Worm (Caenorhabditis elegans): ENCODE results near the gene F46C5.9.

F46C5.9 gene

ce11 chrII:8810679-8811413 is at the start of gene F46C5.9, which contains the start of gene rer-1:
F46C5.9 (minus strand) TSS chrII:8810729.
rer-1 (plus strand) TSS chrII:8811370.
- no peak for TF ChIP-seq tab-1 (GFP tag; IDR thresholded peaks at IDR 0.05)
- TF ChIP-seq cog-1 (tag; optimal IDR thresholded peaks at IDR 0.05) = no peak

DNA sequence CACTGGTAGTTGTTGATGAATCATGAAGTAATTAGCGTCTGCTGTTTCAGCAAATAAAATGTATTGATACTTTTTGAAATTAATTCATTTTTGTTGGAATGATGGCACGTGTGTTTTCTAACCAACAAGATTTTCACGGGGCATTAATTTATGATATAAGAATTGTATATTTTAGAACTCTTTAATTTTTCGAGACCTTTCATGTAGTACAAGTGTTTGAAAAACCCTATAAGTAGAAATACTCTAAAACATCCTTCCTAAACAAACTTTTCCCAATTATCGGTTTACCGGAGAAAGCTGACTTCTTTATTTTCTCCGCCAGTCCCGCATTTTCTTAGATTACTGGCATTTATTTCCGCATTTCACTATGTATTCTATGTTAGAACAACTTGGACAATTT is 49.1 kb upstream of the F46C5.9 start, which contains the start of gene snb-6:
snb-6 (minus strand) TSS at position 101 of the 400 bp plus-strand sequence.
- TF ChIP-seq med-1 (GFP tag; optimal IDR thresholded peaks at IDR 0.05; ENCODE audit: insufficient read depth) = no peak
- no peak for TF ChIP-seq ztf-29 (GFP tag; IDR thresholded peaks at IDR 0.05)
- TF ChIP-seq ztf-23 (GFP tag; IDR thresholded peaks at IDR 0.05) = no peak
- TF ChIP-seq T22C8.4 (GFP tag; IDR thresholded peaks at IDR 0.05) = no peak
- TF ChIP-seq flt-1 (GFP tag; IDR thresholded peaks at IDR 0.05) = no peak
- TF ChIP-seq cog-1 (tag; optimal IDR thresholded peaks at IDR 0.05) = no peak
- TF ChIP-seq tab-1 (GFP tag; IDR thresholded peaks at IDR 0.05) = no peak
- no peak for TF ChIP-seq ref-1 (GFP tag; conservative IDR thresholded peaks at IDR 0.05)
- TF ChIP-seq klf-2 (GFP tag; conservative IDR thresholded peaks at IDR 0.05) = no peak

- no peak for TF ChIP-seq T22C8.4 (GFP tag; IDR thresholded peaks at IDR 0.05)
Measured at ce11 chrII:8857074-8857473, 46.5 kb upstream of the F46C5.9 start.

ce11 chrII:8856524-8856923 is 46.0 kb upstream of the F46C5.9 start:
- no peak for TF ChIP-seq med-1 (GFP tag; optimal IDR thresholded peaks at IDR 0.05; ENCODE audit: insufficient read depth)
- no peak for TF ChIP-seq ztf-29 (GFP tag; IDR thresholded peaks at IDR 0.05)
- no peak for TF ChIP-seq flt-1 (GFP tag; IDR thresholded peaks at IDR 0.05)
- TF ChIP-seq ztf-23 (GFP tag; IDR thresholded peaks at IDR 0.05) = no peak
- no peak for TF ChIP-seq ref-1 (GFP tag; conservative IDR thresholded peaks at IDR 0.05)
- TF ChIP-seq tab-1 (GFP tag; IDR thresholded peaks at IDR 0.05) = no peak
- TF ChIP-seq klf-2 (GFP tag; conservative IDR thresholded peaks at IDR 0.05) = no peak
- no peak for TF ChIP-seq T22C8.4 (GFP tag; IDR thresholded peaks at IDR 0.05)
- no peak for TF ChIP-seq cog-1 (tag; optimal IDR thresholded peaks at IDR 0.05)

DNA sequence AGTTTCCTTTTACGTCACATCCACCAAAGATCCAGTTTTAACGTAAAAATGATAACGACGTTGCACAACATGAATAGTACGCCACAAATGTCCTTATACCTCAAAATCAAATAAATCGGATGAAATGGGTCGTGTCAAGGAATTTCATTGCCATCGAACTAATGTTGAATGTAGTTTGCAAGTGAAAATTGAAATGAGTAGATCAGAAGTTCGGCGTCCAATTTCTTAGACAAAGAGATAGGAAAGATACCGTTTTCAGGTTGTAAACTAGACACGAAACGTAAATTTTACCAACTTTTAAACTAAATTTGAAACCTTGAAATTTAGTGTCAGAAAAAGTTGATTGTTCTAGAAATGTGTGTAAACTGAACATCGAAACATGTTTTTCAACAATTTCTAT is 44.3 kb upstream of the F46C5.9 start:
- TF ChIP-seq med-1 (GFP tag; optimal IDR thresholded peaks at IDR 0.05; ENCODE audit: insufficient read depth) (no peak), ztf-23 (GFP tag; IDR thresholded peaks at IDR 0.05) (no peak), ref-1 (GFP tag; conservative IDR thresholded peaks at IDR 0.05) (no peak), T22C8.4 (GFP tag; IDR thresholded peaks at IDR 0.05) (no peak), cog-1 (tag; optimal IDR thresholded peaks at IDR 0.05) (no peak), flt-1 (GFP tag; IDR thresholded peaks at IDR 0.05) (no peak), tab-1 (GFP tag; IDR thresholded peaks at IDR 0.05) (no peak), klf-2 (GFP tag; conservative IDR thresholded peaks at IDR 0.05) (no peak), ztf-29 (GFP tag; IDR thresholded peaks at IDR 0.05) (no peak)

DNA sequence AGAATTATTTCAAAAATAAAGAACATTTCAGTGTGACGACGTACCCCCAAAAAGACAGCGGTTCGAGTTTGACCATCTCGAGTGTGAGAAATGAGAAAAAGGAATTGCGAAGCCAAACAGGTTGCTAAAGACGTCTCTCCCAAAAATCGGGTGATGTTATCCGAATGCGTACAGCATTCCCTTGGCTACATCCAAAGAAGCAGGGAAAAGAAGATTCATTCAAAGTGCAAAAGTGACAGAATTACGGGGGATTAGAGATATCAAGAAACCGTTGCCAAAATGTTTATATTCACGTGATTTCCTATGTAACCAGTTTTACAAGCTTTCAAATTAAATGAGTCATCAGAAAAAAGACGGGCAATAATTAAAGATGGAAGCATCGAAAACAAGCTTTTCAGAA is 43.4 kb upstream of the F46C5.9 start:
- TF ChIP-seq ztf-29 (GFP tag; IDR thresholded peaks at IDR 0.05) = no peak
- no peak for TF ChIP-seq med-1 (GFP tag; optimal IDR thresholded peaks at IDR 0.05; ENCODE audit: insufficient read depth)
- no peak for TF ChIP-seq ref-1 (GFP tag; conservative IDR thresholded peaks at IDR 0.05)
- no peak for TF ChIP-seq cog-1 (tag; optimal IDR thresholded peaks at IDR 0.05)
- no peak for TF ChIP-seq T22C8.4 (GFP tag; IDR thresholded peaks at IDR 0.05)
- no peak for TF ChIP-seq flt-1 (GFP tag; IDR thresholded peaks at IDR 0.05)
- no peak for TF ChIP-seq ztf-23 (GFP tag; IDR thresholded peaks at IDR 0.05)
- no peak for TF ChIP-seq tab-1 (GFP tag; IDR thresholded peaks at IDR 0.05)
- no peak for TF ChIP-seq klf-2 (GFP tag; conservative IDR thresholded peaks at IDR 0.05)

ce11 chrII:8853238-8853637 is 42.7 kb upstream of the F46C5.9 start:
- TF ChIP-seq flt-1 (GFP tag; IDR thresholded peaks at IDR 0.05) (no peak), ref-1 (GFP tag; conservative IDR thresholded peaks at IDR 0.05) (no peak), med-1 (GFP tag; optimal IDR thresholded peaks at IDR 0.05; ENCODE audit: insufficient read depth) (no peak), ztf-29 (GFP tag; IDR thresholded peaks at IDR 0.05) (no peak), T22C8.4 (GFP tag; IDR thresholded peaks at IDR 0.05) (no peak), ztf-23 (GFP tag; IDR thresholded peaks at IDR 0.05) (no peak), tab-1 (GFP tag; IDR thresholded peaks at IDR 0.05) (no peak), cog-1 (tag; optimal IDR thresholded peaks at IDR 0.05) (no peak), klf-2 (GFP tag; conservative IDR thresholded peaks at IDR 0.05) (no peak)

DNA sequence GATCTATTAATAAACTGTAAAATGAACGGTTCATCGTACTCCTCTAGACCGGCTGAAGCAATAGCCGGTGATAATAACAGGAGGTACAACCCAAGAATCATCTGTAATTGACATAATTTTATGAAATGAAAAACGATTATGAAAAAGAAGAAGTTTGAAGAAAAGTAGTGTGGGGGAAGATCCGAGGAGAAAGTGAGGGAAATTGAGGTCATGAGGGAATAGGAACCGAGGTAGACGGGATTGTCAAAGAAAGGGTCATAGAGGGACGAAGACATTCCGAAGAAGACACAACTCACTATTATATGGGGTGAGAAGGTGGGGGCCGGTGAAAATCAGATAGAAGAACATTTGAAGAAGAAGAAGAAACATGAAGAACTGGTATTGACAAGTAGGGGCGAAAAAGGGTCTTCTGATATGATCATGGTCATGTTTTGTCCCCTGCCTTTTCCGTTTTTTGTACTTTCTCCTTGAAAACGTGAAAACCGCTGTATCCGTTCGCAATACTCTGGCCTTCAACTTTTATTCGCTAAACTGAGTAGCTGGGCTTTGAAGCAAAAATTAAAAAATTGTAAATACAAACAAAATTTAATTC is 41.6 kb upstream of the F46C5.9 start, which contains the start of gene oac-46:
oac-46 (minus strand) TSS at position 101 of the 592 bp plus-strand sequence.
- TF ChIP-seq klf-2 (GFP tag; conservative IDR thresholded peaks at IDR 0.05) (no peak), ref-1 (GFP tag; conservative IDR thresholded peaks at IDR 0.05) (no peak)

- TF ChIP-seq ztf-29 (GFP tag; IDR thresholded peaks at IDR 0.05) (no peak), cog-1 (tag; optimal IDR thresholded peaks at IDR 0.05) (no peak), ztf-23 (GFP tag; IDR thresholded peaks at IDR 0.05) (no peak), flt-1 (GFP tag; IDR thresholded peaks at IDR 0.05) (no peak), klf-2 (GFP tag; conservative IDR thresholded peaks at IDR 0.05) (no peak), tab-1 (GFP tag; IDR thresholded peaks at IDR 0.05) (no peak), med-1 (GFP tag; optimal IDR thresholded peaks at IDR 0.05; ENCODE audit: insufficient read depth) (no peak), T22C8.4 (GFP tag; IDR thresholded peaks at IDR 0.05) (no peak), ref-1 (GFP tag; conservative IDR thresholded peaks at IDR 0.05) (no peak)
Measured at ce11 chrII:8848984-8849383, 38.5 kb upstream of the F46C5.9 start.

- TF ChIP-seq flt-1 (GFP tag; IDR thresholded peaks at IDR 0.05) (no peak), med-1 (GFP tag; optimal IDR thresholded peaks at IDR 0.05; ENCODE audit: insufficient read depth) (no peak), klf-2 (GFP tag; conservative IDR thresholded peaks at IDR 0.05) (no peak), ztf-23 (GFP tag; IDR thresholded peaks at IDR 0.05) (no peak), ztf-29 (GFP tag; IDR thresholded peaks at IDR 0.05) (no peak), cog-1 (tag; optimal IDR thresholded peaks at IDR 0.05) (no peak), ref-1 (GFP tag; conservative IDR thresholded peaks at IDR 0.05) (no peak), tab-1 (GFP tag; IDR thresholded peaks at IDR 0.05) (no peak), T22C8.4 (GFP tag; IDR thresholded peaks at IDR 0.05) (no peak)
Measured at ce11 chrII:8845932-8846331, 35.4 kb upstream of the F46C5.9 start.

Measured in whole organism, midembryonic.